Fruit fly (Drosophila melanogaster): Measurements from ENCODE around the gene CG1523.
A peak's percentile ranks its signal among the peaks of the same experiment; 100 is the strongest.

CG1523 gene

dm6 chr3R:28848693-28849470 is 29.4 kb upstream of the CG1523 start:
- TF ChIP-seq sv (GFP tag; optimal IDR thresholded peaks at IDR 0.05): no peak
- TF ChIP-seq br (GFP tag; optimal IDR thresholded peaks at IDR 0.05): no peak
- no peak for TF ChIP-seq Vsx2 (GFP tag; optimal IDR thresholded peaks at IDR 0.05; ENCODE audit: partially characterized antibody)
- no peak for TF ChIP-seq CG32264 (GFP tag; optimal IDR thresholded peaks at IDR 0.05)
- no peak for TF ChIP-seq Sp1 (GFP tag; optimal IDR thresholded peaks at IDR 0.05)

- no peak for TF ChIP-seq jim (GFP tag; optimal IDR thresholded peaks at IDR 0.05)
- TF ChIP-seq HLH106 (tag; optimal IDR thresholded peaks at IDR 0.05): peak; percentile 32
- TF ChIP-seq Abd-B (GFP tag; optimal IDR thresholded peaks at IDR 0.05): no peak
- no peak for TF ChIP-seq CG32264 (GFP tag; optimal IDR thresholded peaks at IDR 0.05)
- TF ChIP-seq fru (GFP tag; optimal IDR thresholded peaks at IDR 0.05): peak; percentile 0
- TF ChIP-seq Dfd (GFP tag; optimal IDR thresholded peaks at IDR 0.05): no peak
- TF ChIP-seq Sp1 (GFP tag; optimal IDR thresholded peaks at IDR 0.05): peak; percentile 38
- TF ChIP-seq Jra (GFP tag; optimal IDR thresholded peaks at IDR 0.05): no peak
- TF ChIP-seq foxo (GFP tag; optimal IDR thresholded peaks at IDR 0.05): peak in 1 of 2 experiments; percentile 46
- peak; percentile 26 for TF ChIP-seq OdsH (GFP tag; optimal IDR thresholded peaks at IDR 0.05)
- no peak for TF ChIP-seq pan (optimal IDR thresholded peaks at IDR 0.05)
- no peak for TF ChIP-seq usp (GFP tag; optimal IDR thresholded peaks at IDR 0.05)
- TF ChIP-seq CG9705 (GFP tag; optimal IDR thresholded peaks at IDR 0.05): no peak
- TF ChIP-seq Vsx2 (GFP tag; optimal IDR thresholded peaks at IDR 0.05; ENCODE audit: partially characterized antibody): no peak
- no peak for TF ChIP-seq GATAd (GFP tag; optimal IDR thresholded peaks at IDR 0.05)
- no peak for TF ChIP-seq lola (GFP tag; optimal IDR thresholded peaks at IDR 0.05)
- no peak for TF ChIP-seq Hr83 (GFP tag; optimal IDR thresholded peaks at IDR 0.05; ENCODE audit: poor library complexity, severe bottlenecking)
- TF ChIP-seq br (GFP tag; optimal IDR thresholded peaks at IDR 0.05): no peak
- TF ChIP-seq brk (GFP tag; optimal IDR thresholded peaks at IDR 0.05): no peak
- no peak for TF ChIP-seq Myc (optimal IDR thresholded peaks at IDR 0.05)
- TF ChIP-seq woc (GFP tag; optimal IDR thresholded peaks at IDR 0.05): peak; percentile 19
- no peak for TF ChIP-seq sage (GFP tag; optimal IDR thresholded peaks at IDR 0.05)
- TF ChIP-seq N (GFP tag; optimal IDR thresholded peaks at IDR 0.05): no peak
- no peak for TF ChIP-seq sv (GFP tag; optimal IDR thresholded peaks at IDR 0.05)
- TF ChIP-seq h (GFP tag; optimal IDR thresholded peaks at IDR 0.05): no peak
- TF ChIP-seq Hr78 (GFP tag; optimal IDR thresholded peaks at IDR 0.05): no peak
- no peak for TF ChIP-seq Mio (GFP tag; optimal IDR thresholded peaks at IDR 0.05)
- TF ChIP-seq rgr (GFP tag; optimal IDR thresholded peaks at IDR 0.05): peak; percentile 20
- TF ChIP-seq Dif (GFP tag; optimal IDR thresholded peaks at IDR 0.05; ENCODE audit: partially characterized antibody): no peak
- no peak for TF ChIP-seq Rel (GFP tag; optimal IDR thresholded peaks at IDR 0.05)
- no peak for TF ChIP-seq Rel (tag; optimal IDR thresholded peaks at IDR 0.05)
- no peak for TF ChIP-seq dl (GFP tag; optimal IDR thresholded peaks at IDR 0.05; ENCODE audit: insufficient read depth in 1 of 2, partially characterized antibody in 2 of 2)
- TF ChIP-seq dsf (GFP tag; optimal IDR thresholded peaks at IDR 0.05; ENCODE audit: borderline replicate concordance): no peak
- peak; percentile 53 for TF ChIP-seq dmrt93B (GFP tag; optimal IDR thresholded peaks at IDR 0.05)
- TF ChIP-seq CrebA (GFP tag; optimal IDR thresholded peaks at IDR 0.05; ENCODE audit: borderline replicate concordance): no peak
- no peak for TF ChIP-seq Hnf4 (GFP tag; optimal IDR thresholded peaks at IDR 0.05)
- no peak for TF ChIP-seq ey (GFP tag; optimal IDR thresholded peaks at IDR 0.05)
- no peak for TF ChIP-seq tai (GFP tag; optimal IDR thresholded peaks at IDR 0.05)
- TF ChIP-seq psq (GFP tag; optimal IDR thresholded peaks at IDR 0.05): peak; percentile 33
Measured at dm6 chr3R:28847547-28848316, 28.3 kb upstream of the CG1523 start.
